Fruit fly (Drosophila melanogaster): ENCODE results near the gene f.
A peak's percentile ranks its signal among the peaks of the same experiment; 100 is the strongest.

Gene f

DNA sequence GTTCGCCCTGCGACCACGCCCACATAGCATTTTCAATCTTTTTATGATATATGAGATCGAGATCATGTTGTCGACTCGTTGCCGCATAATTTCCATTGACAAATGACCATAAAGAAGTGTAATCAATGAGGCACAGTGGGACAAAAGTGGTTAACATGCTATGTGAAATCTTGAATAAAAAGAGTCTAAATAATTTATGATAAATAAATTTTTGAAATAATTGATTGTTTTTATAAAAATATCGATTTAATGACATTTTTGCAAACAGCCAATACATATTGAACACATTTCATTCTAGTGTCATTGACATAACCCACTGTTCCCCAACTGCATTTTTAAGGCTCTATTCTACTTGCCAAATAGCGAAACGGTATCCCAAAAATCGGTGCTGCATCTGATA is 45.2 kb upstream of the f start (continued):
- TF ChIP-seq lov (optimal IDR thresholded peaks at IDR 0.05) (no peak), lov (GFP tag; IDR thresholded peaks at IDR 0.05) (no peak), vvl (GFP tag; IDR thresholded peaks at IDR 0.05) (no peak), her (GFP tag; optimal IDR thresholded peaks at IDR 0.05) (no peak), CG12236 (GFP tag; optimal IDR thresholded peaks at IDR 0.05) (no peak), CG15269 (tag; optimal IDR thresholded peaks at IDR 0.05) (peak; percentile 14), CG2678 (tag; optimal IDR thresholded peaks at IDR 0.05) (no peak), az2 (GFP tag; optimal IDR thresholded peaks at IDR 0.05) (no peak), tgo (GFP tag; IDR thresholded peaks at IDR 0.05) (0 out of 3 replicates have a peak, but pooled peaks have one; percentile 29), CG3065 (GFP tag; optimal IDR thresholded peaks at IDR 0.05) (no peak), schlank (tag; optimal IDR thresholded peaks at IDR 0.05) (no peak), Sin3A (optimal IDR thresholded peaks at IDR 0.05) (no peak), Spps (tag; optimal IDR thresholded peaks at IDR 0.05) (no peak), bcd (GFP tag; optimal IDR thresholded peaks at IDR 0.05) (peak; percentile 6), caup (GFP tag; optimal IDR thresholded peaks at IDR 0.05; ENCODE audit: severe bottlenecking) (no peak), CG17328 (GFP tag; IDR thresholded peaks at IDR 0.05) (peak; percentile 23; the same call in 1 of the 2 replicates), unc-4 (GFP tag; IDR thresholded peaks at IDR 0.05; ENCODE audit: partially characterized antibody) (no peak), Chrac-16 (GFP tag; optimal IDR thresholded peaks at IDR 0.05) (peak; percentile 8), CG8359 (GFP tag; optimal IDR thresholded peaks at IDR 0.05; ENCODE audit: borderline replicate concordance) (no peak), Elba2 (GFP tag; optimal IDR thresholded peaks at IDR 0.05) (no peak), Atf6 (GFP tag; IDR thresholded peaks at IDR 0.05) (no peak), sima (GFP tag; optimal IDR thresholded peaks at IDR 0.05) (no peak), CG4424 (GFP tag; optimal IDR thresholded peaks at IDR 0.05) (peak; percentile 15), salm (tag; optimal IDR thresholded peaks at IDR 0.05) (no peak), hbn (GFP tag; IDR thresholded peaks at IDR 0.05; ENCODE audit: partially characterized antibody) (no peak), CG16779 (GFP tag; IDR thresholded peaks at IDR 0.05) (no peak), CG2875 (GFP tag; optimal IDR thresholded peaks at IDR 0.05) (no peak), fd96Cb (tag; optimal IDR thresholded peaks at IDR 0.05) (peak; percentile 15), prd (optimal IDR thresholded peaks at IDR 0.05) (no peak), prd (GFP tag; IDR thresholded peaks at IDR 0.05) (peak; percentile 39; the same call in 1 of the 3 replicates), CG7987 (GFP tag; optimal IDR thresholded peaks at IDR 0.05) (no peak), pan (optimal IDR thresholded peaks at IDR 0.05) (no peak), pan (GFP tag; optimal IDR thresholded peaks at IDR 0.05 in 1 of 2, IDR thresholded peaks at IDR 0.05 in 1 of 2) (no peak), CG16813 (GFP tag; IDR thresholded peaks at IDR 0.05; ENCODE audit: partially characterized antibody) (no peak), CG4707 (GFP tag; optimal IDR thresholded peaks at IDR 0.05) (no peak), Xrp1 (GFP tag; IDR thresholded peaks at IDR 0.05) (peak; percentile 50; the same call in 1 of the 2 replicates), seq (GFP tag; IDR thresholded peaks at IDR 0.05) (no peak), CG3163 (GFP tag; optimal IDR thresholded peaks at IDR 0.05) (no peak), gt (GFP tag; IDR thresholded peaks at IDR 0.05) (no peak), CoRest (tag; optimal IDR thresholded peaks at IDR 0.05) (peak; percentile 20), hkb (optimal IDR thresholded peaks at IDR 0.05) (no peak), hkb (GFP tag; IDR thresholded peaks at IDR 0.05) (peak; percentile 61), CG2202 (tag; optimal IDR thresholded peaks at IDR 0.05) (no peak), E2f2 (GFP tag; IDR thresholded peaks at IDR 0.05) (0 out of 2 replicates have a peak, but pooled peaks have one; percentile 12), Hr51 (GFP tag; optimal IDR thresholded peaks at IDR 0.05) (peak in 1 of 2 experiments; percentile 50), Gug (GFP tag; IDR thresholded peaks at IDR 0.05) (no peak), CG6175 (GFP tag; IDR thresholded peaks at IDR 0.05) (no peak), ci (GFP tag; IDR thresholded peaks at IDR 0.05) (no peak), sna (GFP tag; IDR thresholded peaks at IDR 0.05; ENCODE audit: partially characterized antibody) (no peak), CG11723 (GFP tag; optimal IDR thresholded peaks at IDR 0.05) (no peak), CG10274 (GFP tag; optimal IDR thresholded peaks at IDR 0.05) (no peak), CG7839 (tag; optimal IDR thresholded peaks at IDR 0.05) (peak; percentile 22)

All from whole organism, embryonic.